Worm (Caenorhabditis elegans) whole organism, mixed stage, embryonic: ENCODE measurements around the gene mob-3.

Source experiments
- M03D4.4 ChIP-seq: sonication (generic microtip); optimal IDR thresholded peaks from 2 replicates; lab custom pipeline; 2017; ENCODE audit warnings: mild to moderate bottlenecking, missing genetic modification characterization, missing compliant biosample characterization
- elt-1 ChIP-seq: sonication (generic microtip); optimal IDR thresholded peaks from 2 replicates; lab custom pipeline; 2017; ENCODE audit warnings: missing genetic modification characterization, mild to moderate bottlenecking, missing compliant biosample characterization, antibody characterized with exemption, moderate library complexity, borderline replicate concordance; ENCODE audit not compliant: insufficient read depth
- elt-3 ChIP-seq: fragments of 150-350 bp; optimal IDR thresholded peaks from 2 replicates; lab custom pipeline; 2014; ENCODE audit warnings: missing biosample characterization, missing genetic modification characterization
- flh-1 ChIP-seq: fragments of 200-800 bp; sonication (Bioruptor generic); optimal IDR thresholded peaks from 2 replicates; lab custom pipeline; 2018; ENCODE audit warnings: mild to moderate bottlenecking, missing genetic modification characterization, moderate library complexity, missing compliant biosample characterization
- snpc-4 ChIP-seq: fragments of 150-350 bp; optimal IDR thresholded peaks from 2 replicates; lab custom pipeline; 2014; ENCODE audit warnings: missing biosample characterization, missing genetic modification characterization

ce11 chrIV:7393700-7394099 lies 5.0 kb upstream of the mob-3 start, which contains the start of gene pitr-1:
- TF ChIP-seq M03D4.4 (tag; lab: Kevin White, UChicago) = no peak
- TF ChIP-seq flh-1 (GFP tag; lab: Kevin White, UChicago) = no peak
- TF ChIP-seq elt-1 (tag; lab: Kevin White, UChicago) = no peak
- no peak for TF ChIP-seq elt-3
- TF ChIP-seq snpc-4 = no peak
